Worm (Caenorhabditis elegans): ENCODE data around the gene F37C4.5.

The F37C4.5 gene

ce11 chrIV:3826590-3827128, 46.9 kb downstream of the F37C4.5 start, which contains the start of gene F28F9.3:
F28F9.3 (plus strand) TSS chrIV:3826890.
- TF ChIP-seq unc-86 (tag; optimal IDR thresholded peaks at IDR 0.05) (no peak), ceh-19 (GFP tag; optimal IDR thresholded peaks at IDR 0.05) (peak; percentile 59), ref-2 (tag; optimal IDR thresholded peaks at IDR 0.05) (peak; percentile 45), ceh-18 (tag; optimal IDR thresholded peaks at IDR 0.05) (no peak), ceh-34 (tag; optimal IDR thresholded peaks at IDR 0.05) (peak; percentile 64), ceh-2 (tag; optimal IDR thresholded peaks at IDR 0.05) (no peak), sdc-2 (tag; optimal IDR thresholded peaks at IDR 0.05) (no peak), pros-1 (tag; optimal IDR thresholded peaks at IDR 0.05) (no peak), ceh-31 (tag; optimal IDR thresholded peaks at IDR 0.05) (no peak)

- TF ChIP-seq ceh-34 (tag; optimal IDR thresholded peaks at IDR 0.05) (no peak), rnt-1 (tag; optimal IDR thresholded peaks at IDR 0.05) (peak; percentile 19), unc-55 (GFP tag; optimal IDR thresholded peaks at IDR 0.05) (peak; percentile 37)
Measured at ce11 chrIV:3825388-3825787, 48.2 kb downstream of the F37C4.5 start.

- no peak for TF ChIP-seq hlh-6 (tag; optimal IDR thresholded peaks at IDR 0.05)
- TF ChIP-seq ceh-48 (tag; optimal IDR thresholded peaks at IDR 0.05) = no peak
- TF ChIP-seq C08G9.2 (tag; optimal IDR thresholded peaks at IDR 0.05) = no peak
- TF ChIP-seq unc-42 (tag; optimal IDR thresholded peaks at IDR 0.05) = peak; percentile 93
- peak; percentile 2 for TF ChIP-seq sdc-2 (tag; optimal IDR thresholded peaks at IDR 0.05)
- peak; percentile 11 for TF ChIP-seq elt-2 (tag; optimal IDR thresholded peaks at IDR 0.05)
- no peak for TF ChIP-seq ceh-2 (tag; optimal IDR thresholded peaks at IDR 0.05)
- TF ChIP-seq ceh-34 (tag; optimal IDR thresholded peaks at IDR 0.05) = peak; percentile 54
- no peak for TF ChIP-seq syd-9 (tag; optimal IDR thresholded peaks at IDR 0.05)
- no peak for TF ChIP-seq zip-5 (tag; optimal IDR thresholded peaks at IDR 0.05)
- TF ChIP-seq pqm-1 (tag; optimal IDR thresholded peaks at IDR 0.05) = no peak
- peak; percentile 62 for TF ChIP-seq unc-55 (GFP tag; optimal IDR thresholded peaks at IDR 0.05)
- TF ChIP-seq nfya-1 (tag; optimal IDR thresholded peaks at IDR 0.05) = peak; percentile 78
- TF ChIP-seq eyg-1 (tag; optimal IDR thresholded peaks at IDR 0.05) = no peak
- peak; percentile 85 for TF ChIP-seq hlh-30 (tag; optimal IDR thresholded peaks at IDR 0.05; ENCODE audit: insufficient read depth)
- peak; percentile 67 for TF ChIP-seq tbx-2 (tag; optimal IDR thresholded peaks at IDR 0.05)
- no peak for TF ChIP-seq ceh-6 (GFP tag; optimal IDR thresholded peaks at IDR 0.05)
- no peak for TF ChIP-seq rnt-1 (tag; optimal IDR thresholded peaks at IDR 0.05)
- TF ChIP-seq hlh-8 (tag; optimal IDR thresholded peaks at IDR 0.05) = peak; percentile 48
- TF ChIP-seq ref-2 (tag; optimal IDR thresholded peaks at IDR 0.05) = peak; percentile 58
- peak; percentile 63 for TF ChIP-seq ceh-31 (tag; optimal IDR thresholded peaks at IDR 0.05)
- no peak for TF ChIP-seq ceh-9 (tag; optimal IDR thresholded peaks at IDR 0.05)
Measured at ce11 chrIV:3824720-3825119, 48.9 kb downstream of the F37C4.5 start.

Data from whole organism, late embryonic.